Worm (Caenorhabditis elegans) whole organism, late embryonic: ENCODE results near the gene C03A7.13.

ENCODE experiments used
- T23F11.4 ChIP-seq: fragments of 200-800 bp; sonication (Bioruptor generic); optimal IDR thresholded peaks from 2 replicates; lab custom pipeline; 2018; ENCODE audit warnings: mild to moderate bottlenecking, missing genetic modification characterization, missing compliant biosample characterization
- ahr-1 ChIP-seq: sonication (generic microtip); optimal IDR thresholded peaks from 2 replicates; lab custom pipeline; 2016; ENCODE audit warnings: missing genetic modification characterization, missing compliant biosample characterization
- ama-1 ChIP-seq: fragments of 150-350 bp; optimal IDR thresholded peaks from 2 replicates; lab custom pipeline; 2014
- ceh-24 ChIP-seq: sonication (generic microtip); optimal IDR thresholded peaks from 2 replicates; lab custom pipeline; 2016; ENCODE audit warnings: mild to moderate bottlenecking, missing genetic modification characterization, missing compliant biosample characterization
- ceh-45 ChIP-seq: fragments of 200-800 bp; sonication (Bioruptor generic); IDR thresholded peaks from 2 replicates; pipeline ENCODE4 v1.3.6; 2022; ENCODE audit warnings: missing genetic modification reagents, missing genetic modification characterization, missing compliant biosample characterization
- ceh-48 ChIP-seq: sonication (generic microtip); optimal IDR thresholded peaks from 2 replicates; lab custom pipeline; 2016; ENCODE audit warnings: missing genetic modification characterization, inconsistent platforms, missing compliant biosample characterization
- che-1 ChIP-seq: sonication (generic microtip); optimal IDR thresholded peaks from 2 replicates; lab custom pipeline; 2016; ENCODE audit warnings: mild to moderate bottlenecking, missing genetic modification characterization, missing compliant biosample characterization
- eyg-1 ChIP-seq: sonication (generic microtip); optimal IDR thresholded peaks from 2 replicates; lab custom pipeline; 2016; ENCODE audit warnings: missing genotype, missing genetic modification characterization, missing compliant biosample characterization
- fkh-10 ChIP-seq: fragments of 150-350 bp; optimal IDR thresholded peaks from 2 replicates; lab custom pipeline; 2014; ENCODE audit warnings: missing biosample characterization, missing genetic modification reagents, missing genetic modification characterization
- pag-3 ChIP-seq: sonication (generic microtip); optimal IDR thresholded peaks from 2 replicates; lab custom pipeline; 2016; ENCODE audit warnings: missing compliant biosample characterization, missing genetic modification characterization, borderline replicate concordance
- pha-4 ChIP-seq: fragments of 150-350 bp; optimal IDR thresholded peaks from 2 replicates; lab custom pipeline; 2018; ENCODE audit warnings: missing biosample characterization, missing genetic modification reagents, missing genetic modification characterization
- pqm-1 ChIP-seq: sonication (generic microtip); optimal IDR thresholded peaks from 2 replicates; lab custom pipeline; 2016; ENCODE audit warnings: missing genetic modification characterization, missing compliant biosample characterization
- unc-86 ChIP-seq: sonication (generic microtip); optimal IDR thresholded peaks from 2 replicates; lab custom pipeline; 2016; ENCODE audit warnings: missing genetic modification characterization, missing compliant biosample characterization
- ztf-16 ChIP-seq: sonication (generic microtip); optimal IDR thresholded peaks from 2 replicates; lab custom pipeline; 2017; ENCODE audit warnings: missing genetic modification characterization, missing compliant biosample characterization

DNA sequence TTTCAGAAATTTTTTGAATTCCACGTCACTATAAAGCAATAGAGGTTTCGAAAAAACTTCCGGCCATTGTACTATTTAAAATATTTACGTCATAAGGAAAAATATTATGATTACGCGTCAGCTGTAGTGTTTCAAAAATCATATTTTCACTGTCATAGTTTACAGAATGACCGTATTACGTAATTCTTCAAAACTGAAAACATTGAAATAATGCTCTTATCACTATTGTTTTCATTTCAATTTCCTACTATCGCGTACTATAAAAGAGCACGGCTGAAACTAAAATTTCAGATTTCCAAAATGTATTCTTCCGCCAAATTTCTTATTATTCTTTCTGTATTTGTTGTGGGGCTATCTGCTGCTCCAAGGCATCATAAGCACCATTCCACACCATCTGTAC, 47.8 kb downstream of the C03A7.13 start, which contains the start of gene F14F9.2:
- TF ChIP-seq T23F11.4 (GFP tag; lab: Kevin White, UChicago) (no peak), eyg-1 (tag; lab: Kevin White, UChicago) (no peak), ama-1 (lab: Kevin White, UChicago) (no peak), pha-4 (no peak), che-1 (tag; lab: Kevin White, UChicago) (no peak), pag-3 (tag; lab: Kevin White, UChicago) (no peak), ztf-16 (no peak), pqm-1 (tag; lab: Kevin White, UChicago) (no peak), ceh-48 (tag; lab: Kevin White, UChicago) (no peak), ceh-24 (tag; lab: Kevin White, UChicago) (no peak), ahr-1 (tag; lab: Kevin White, UChicago) (no peak), unc-86 (no peak), fkh-10 (GFP tag; lab: Kevin White, UChicago) (no peak), ceh-45 (GFP tag; lab: Robert Waterston, UW) (no peak)
